Fruit fly (Drosophila melanogaster) whole organism, embryonic: ENCODE results near the gene CG3862.

Source experiments
- Bgb ChIP-seq: fragments of 200-800 bp; sonication (Bioruptor generic); IDR thresholded peaks from 2 replicates; pipeline ENCODE4 v1.3.6; 2022; ENCODE audit warnings: missing biosample characterization, missing genetic modification characterization; ENCODE audit not compliant: partially characterized antibody
- Hmr ChIP-seq: fragments of 200-800 bp; sonication (Bioruptor generic); optimal IDR thresholded peaks from 3 replicates; lab custom pipeline; 2017; ENCODE audit warnings: mild to moderate bottlenecking, missing biosample characterization, missing genetic modification reagents, missing genetic modification characterization
- so ChIP-seq: fragments of 200-800 bp; sonication (Bioruptor generic); IDR thresholded peaks from 3 replicates; pipeline ENCODE4 v1.3.6; 2022; ENCODE audit warnings: missing biosample characterization, missing genetic modification characterization
- trh ChIP-seq: fragments of 200-800 bp; sonication (Bioruptor generic); optimal IDR thresholded peaks from 2 replicates; lab custom pipeline; 2016; ENCODE audit warnings: missing biosample characterization, missing genetic modification characterization

DNA sequence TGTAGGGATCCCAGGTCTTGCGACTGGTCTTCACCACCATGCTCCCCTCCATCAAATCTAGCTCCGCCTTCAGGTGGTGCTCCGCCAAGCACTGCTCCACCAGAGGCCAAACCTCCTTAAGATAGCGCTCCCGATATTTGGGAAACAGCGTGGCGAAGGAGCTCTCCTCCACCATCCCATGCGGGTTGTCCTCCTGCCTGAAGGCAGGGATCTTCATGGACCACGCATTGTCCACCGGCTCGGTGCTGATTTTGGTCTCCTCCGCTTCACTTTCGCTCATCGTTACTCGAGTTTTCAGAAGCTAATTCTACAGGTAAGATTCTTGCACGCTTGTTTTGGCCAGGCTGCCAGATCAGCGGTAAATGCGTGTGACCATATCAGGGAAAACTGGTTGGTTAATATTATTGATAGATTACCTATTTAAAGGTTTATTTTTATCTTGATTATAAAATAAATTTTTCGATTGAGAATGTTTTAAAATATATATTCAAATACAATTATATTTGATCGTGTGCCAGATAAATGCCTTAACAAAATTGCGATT lies 43.9 kb upstream of the CG3862 start, which contains the start of gene dbe:
- TF ChIP-seq Bgb (GFP tag; lab: Robert Waterston, UW) (peak; percentile 26; the same call in 1 of the 2 replicates), trh (GFP tag; lab: Kevin White, UChicago) (no peak), Hmr (GFP tag; lab: Kevin White, UChicago) (peak; percentile 10), so (GFP tag; lab: Robert Waterston, UW) (no peak)
